Worm (Caenorhabditis elegans) whole organism, L2 larva: ENCODE measurements around the gene nspg-13.

Experiments
- C34F6.9 ChIP-seq: fragments of 150-350 bp; optimal IDR thresholded peaks from 2 replicates; lab custom pipeline; 2014; ENCODE audit warnings: missing biosample characterization, missing genetic modification characterization
- F13H6.1 ChIP-seq: sonication (generic microtip); optimal IDR thresholded peaks from 2 replicates; lab custom pipeline; 2016; ENCODE audit warnings: missing genetic modification characterization, missing compliant biosample characterization
- R02D3.7 ChIP-seq: fragments of 150-350 bp; optimal IDR thresholded peaks from 2 replicates; lab custom pipeline; 2014; ENCODE audit warnings: missing biosample characterization, missing genetic modification characterization
- Y55F3AM.14 ChIP-seq: fragments of 200-800 bp; sonication (Bioruptor generic); optimal IDR thresholded peaks from 2 replicates; lab custom pipeline; 2018; ENCODE audit warnings: mild to moderate bottlenecking, missing genetic modification characterization, missing compliant biosample characterization
- ZK546.5 ChIP-seq: sonication (generic microtip); optimal IDR thresholded peaks from 2 replicates; lab custom pipeline; 2017; ENCODE audit warnings: missing biosample characterization, missing genetic modification characterization
- alr-1 ChIP-seq: fragments of 150-350 bp; optimal IDR thresholded peaks from 2 replicates; lab custom pipeline; 2014; ENCODE audit warnings: missing biosample characterization, missing genetic modification characterization
- aly-2 ChIP-seq: fragments of 150-350 bp; optimal IDR thresholded peaks from 2 replicates; lab custom pipeline; 2014; ENCODE audit warnings: missing biosample characterization, missing genetic modification characterization
- ama-1 ChIP-seq: fragments of 150-350 bp; optimal IDR thresholded peaks from 2 replicates; lab custom pipeline; 2018; ENCODE audit warnings: inconsistent platforms
- blmp-1 ChIP-seq: sonication (generic microtip); optimal IDR thresholded peaks from 2 replicates; lab custom pipeline; 2017; ENCODE audit warnings: missing genetic modification characterization, mild to moderate bottlenecking, missing compliant biosample characterization, antibody characterized with exemption, moderate library complexity; ENCODE audit not compliant: insufficient read depth
- ceh-16 ChIP-seq: fragments of 150-350 bp; optimal IDR thresholded peaks from 2 replicates; lab custom pipeline; 2014; ENCODE audit warnings: missing biosample characterization, missing genetic modification characterization
- ceh-82 ChIP-seq: fragments of 150-350 bp; optimal IDR thresholded peaks from 2 replicates; lab custom pipeline; 2014; ENCODE audit warnings: missing biosample characterization, missing genetic modification characterization
- crh-2 ChIP-seq: sonication (generic microtip); optimal IDR thresholded peaks from 2 replicates; lab custom pipeline; 2017; ENCODE audit warnings: missing biosample characterization, missing genetic modification characterization
- dmd-4 ChIP-seq: sonication (generic microtip); optimal IDR thresholded peaks from 2 replicates; lab custom pipeline; 2017; ENCODE audit warnings: missing biosample characterization, missing genetic modification characterization
- egl-27 ChIP-seq: sonication (generic microtip); optimal IDR thresholded peaks from 3 replicates; lab custom pipeline; 2017; ENCODE audit warnings: missing biosample characterization, missing genetic modification reagents, missing genetic modification characterization
- elt-1 ChIP-seq: fragments of 150-350 bp; optimal IDR thresholded peaks from 2 replicates; lab custom pipeline; 2014; ENCODE audit warnings: missing biosample characterization, missing genetic modification characterization
- elt-3 ChIP-seq: sonication (generic microtip); optimal IDR thresholded peaks from 2 replicates; lab custom pipeline; 2017; ENCODE audit warnings: missing biosample characterization, missing genetic modification characterization
- fos-1 ChIP-seq: fragments of 150-350 bp; optimal IDR thresholded peaks from 2 replicates; lab custom pipeline; 2014; ENCODE audit warnings: missing biosample characterization, missing genetic modification characterization
- gmeb-1 ChIP-seq: fragments of 150-350 bp; optimal IDR thresholded peaks from 2 replicates; lab custom pipeline; 2014; ENCODE audit warnings: missing biosample characterization, missing genetic modification characterization
- lin-13 ChIP-seq: fragments of 150-350 bp; optimal IDR thresholded peaks from 2 replicates; lab custom pipeline; 2014; ENCODE audit warnings: missing biosample characterization, missing genetic modification reagents, missing genetic modification characterization
- lin-39 ChIP-seq: fragments of 150-350 bp; optimal IDR thresholded peaks from 2 replicates; lab custom pipeline; 2014; ENCODE audit warnings: missing biosample characterization, missing genetic modification reagents, missing genetic modification characterization
- mab-5 ChIP-seq: fragments of 150-350 bp; optimal IDR thresholded peaks from 2 replicates; lab custom pipeline; 2014; ENCODE audit warnings: missing biosample characterization, missing genetic modification characterization
- mbf-1 ChIP-seq: sonication (generic microtip); optimal IDR thresholded peaks from 2 replicates; lab custom pipeline; 2017; ENCODE audit warnings: missing biosample characterization, missing genetic modification characterization
- mdl-1 ChIP-seq, 2 experiments: fragments of 150-350 bp in 1 of 2; sonication (generic microtip) in 1 of 2; optimal IDR thresholded peaks; 2 replicates each; lab custom pipeline; 2017; ENCODE audit warnings: missing biosample characterization in 2 of 2, missing genetic modification characterization in 2 of 2
- nhr-10 ChIP-seq: sonication (generic microtip); optimal IDR thresholded peaks from 2 replicates; lab custom pipeline; 2017; ENCODE audit warnings: missing biosample characterization, missing genetic modification characterization
- nhr-11 ChIP-seq: fragments of 150-350 bp; optimal IDR thresholded peaks from 2 replicates; lab custom pipeline; 2014; ENCODE audit warnings: missing biosample characterization, missing genetic modification characterization
- nhr-12 ChIP-seq: fragments of 150-350 bp; optimal IDR thresholded peaks from 2 replicates; lab custom pipeline; 2014; ENCODE audit warnings: missing biosample characterization, missing genetic modification characterization
- nhr-129 ChIP-seq: fragments of 150-350 bp; optimal IDR thresholded peaks from 2 replicates; lab custom pipeline; 2014; ENCODE audit warnings: missing biosample characterization, missing genetic modification characterization
- nhr-21 ChIP-seq: fragments of 150-350 bp; optimal IDR thresholded peaks from 2 replicates; lab custom pipeline; 2014; ENCODE audit warnings: missing biosample characterization, missing genetic modification characterization
- nhr-23 ChIP-seq: fragments of 150-350 bp; optimal IDR thresholded peaks from 2 replicates; lab custom pipeline; 2014; ENCODE audit warnings: missing biosample characterization, missing genetic modification reagents, missing genetic modification characterization
- nhr-237 ChIP-seq: fragments of 150-350 bp; optimal IDR thresholded peaks from 2 replicates; lab custom pipeline; 2014; ENCODE audit warnings: missing biosample characterization, missing genetic modification characterization
- nhr-25 ChIP-seq: fragments of 150-350 bp; sonication (generic microtip); optimal IDR thresholded peaks from 3 replicates; lab custom pipeline; 2014; ENCODE audit warnings: missing biosample characterization, missing genetic modification characterization
- nhr-6 ChIP-seq: fragments of 150-350 bp; optimal IDR thresholded peaks from 2 replicates; lab custom pipeline; 2014; ENCODE audit warnings: missing biosample characterization, missing genetic modification characterization
- nhr-77 ChIP-seq: fragments of 150-350 bp; optimal IDR thresholded peaks from 2 replicates; lab custom pipeline; 2014; ENCODE audit warnings: missing biosample characterization, missing genetic modification characterization
- peb-1 ChIP-seq: fragments of 150-350 bp; optimal IDR thresholded peaks from 2 replicates; lab custom pipeline; 2014; ENCODE audit warnings: missing biosample characterization, missing genetic modification characterization
- sem-4 ChIP-seq: fragments of 150-350 bp; optimal IDR thresholded peaks from 2 replicates; lab custom pipeline; 2014; ENCODE audit warnings: missing biosample characterization, missing genetic modification reagents, missing genetic modification characterization
- skn-1 ChIP-seq: sonication (generic microtip); optimal IDR thresholded peaks from 2 replicates; lab custom pipeline; 2017; ENCODE audit warnings: missing biosample characterization, missing genetic modification characterization
- sma-3 ChIP-seq: sonication (generic microtip); optimal IDR thresholded peaks from 2 replicates; lab custom pipeline; 2016; ENCODE audit warnings: missing genetic modification reagents, missing genetic modification characterization, missing compliant biosample characterization
- sma-9 ChIP-seq, 2 experiments: fragments of 150-350 bp in 1 of 2; sonication (generic microtip) in 1 of 2; optimal IDR thresholded peaks; 2 replicates each; lab custom pipeline; 2014 to 2016; ENCODE audit warnings: missing genetic modification characterization in 2 of 2, mild to moderate bottlenecking in 1 of 2, missing biosample characterization in 1 of 2, missing compliant biosample characterization in 1 of 2, missing genetic modification reagents in 1 of 2, moderate library complexity in 1 of 2
- snpc-4 ChIP-seq: fragments of 150-350 bp; optimal IDR thresholded peaks from 2 replicates; lab custom pipeline; 2014; ENCODE audit warnings: missing biosample characterization, missing genetic modification characterization
- unc-39 ChIP-seq: fragments of 150-350 bp; optimal IDR thresholded peaks from 2 replicates; lab custom pipeline; 2014; ENCODE audit warnings: missing biosample characterization, missing genetic modification characterization
- unc-55 ChIP-seq: fragments of 150-350 bp; sonication (generic microtip); optimal IDR thresholded peaks from 3 replicates; lab custom pipeline; 2014; ENCODE audit warnings: missing biosample characterization, missing genetic modification reagents, missing genetic modification characterization
- unc-62 ChIP-seq: fragments of 150-350 bp; optimal IDR thresholded peaks from 2 replicates; lab custom pipeline; 2014; ENCODE audit warnings: missing biosample characterization, missing genetic modification reagents, missing genetic modification characterization
- zag-1 ChIP-seq: fragments of 150-350 bp; optimal IDR thresholded peaks from 2 replicates; lab custom pipeline; 2014; ENCODE audit warnings: missing biosample characterization, missing genetic modification characterization
- ztf-1 ChIP-seq: fragments of 200-800 bp; sonication (Bioruptor generic); conservative IDR thresholded peaks from 2 replicates; pipeline ENCODE4 v1.3.6; 2022; ENCODE audit warnings: missing genetic modification characterization, missing compliant biosample characterization
- ztf-11 ChIP-seq: sonication (generic microtip); optimal IDR thresholded peaks from 2 replicates; lab custom pipeline; 2017; ENCODE audit warnings: missing biosample characterization, missing genetic modification characterization
- ztf-4 ChIP-seq: fragments of 150-350 bp; optimal IDR thresholded peaks from 2 replicates; lab custom pipeline; 2014; ENCODE audit warnings: missing biosample characterization, missing genetic modification characterization

Gene nspg-13

DNA sequence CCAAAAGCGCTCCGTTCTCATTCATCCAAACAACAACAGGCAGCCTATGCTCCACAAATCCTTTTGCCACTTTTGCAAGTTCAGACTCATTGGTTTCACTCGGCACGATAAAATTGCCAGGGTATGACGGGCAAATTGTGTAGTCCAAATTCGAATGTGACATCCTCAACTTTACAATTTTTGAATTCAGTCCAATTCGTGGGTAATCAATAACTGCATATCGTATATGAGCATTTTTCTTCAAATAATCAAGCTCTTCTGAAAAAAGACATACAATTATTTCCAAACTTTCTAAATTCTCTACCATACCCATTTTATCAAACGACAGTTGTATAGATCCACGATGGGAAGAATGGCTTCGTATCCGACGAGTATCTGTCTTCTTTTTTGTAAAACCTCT, 16.7 kb upstream of the nspg-13 start:
- TF ChIP-seq nhr-6 (tag; lab: Kevin White, UChicago) (no peak), lin-39 (tag; lab: Kevin White, UChicago) (no peak), nhr-23 (no peak), sma-3 (GFP tag; lab: Kevin White, UChicago) (no peak), unc-55 (GFP tag; lab: Kevin White, UChicago) (no peak), F13H6.1 (tag; lab: Kevin White, UChicago) (no peak), ceh-16 (tag; lab: Kevin White, UChicago) (no peak), nhr-77 (tag; lab: Kevin White, UChicago) (no peak), ZK546.5 (no peak), unc-39 (tag; lab: Kevin White, UChicago) (no peak), fos-1 (tag; lab: Kevin White, UChicago) (no peak), aly-2 (no peak)

DNA sequence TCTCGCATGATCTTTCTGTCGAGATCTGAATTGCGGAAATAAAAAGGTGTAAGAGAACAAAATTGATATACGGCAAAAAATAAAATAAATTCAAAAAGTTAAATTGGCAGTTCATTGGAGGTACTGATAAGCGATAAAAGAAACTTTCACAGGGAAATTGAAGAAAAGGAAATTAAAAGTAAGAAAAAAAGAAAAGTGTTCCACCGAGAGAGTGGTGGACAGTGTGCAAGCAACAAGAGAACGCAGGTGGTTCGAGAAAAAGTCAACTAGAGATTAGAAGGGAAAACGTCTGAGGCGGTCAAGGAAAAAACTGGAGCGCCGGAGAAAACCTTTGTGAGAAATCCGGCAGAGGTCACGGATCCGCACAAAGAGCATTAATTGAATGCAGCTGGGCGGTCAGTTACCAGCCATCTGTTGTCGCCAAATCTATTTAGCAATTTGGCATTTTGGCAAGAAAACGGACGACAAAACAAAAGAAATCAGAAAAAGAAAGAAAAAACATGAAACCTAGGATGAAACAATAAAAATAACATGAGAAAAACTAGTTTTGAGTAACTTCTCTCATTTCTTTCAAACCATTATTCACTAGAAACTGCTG, 11.5 kb upstream of the nspg-13 start, which contains the start of gene mtm-5:
TSS of gene mtm-5 (minus strand) at position 27 of the 598 bp plus-strand sequence.
- no peak for TF ChIP-seq alr-1 (tag; lab: Kevin White, UChicago)
- TF ChIP-seq ZK546.5 = no peak
- TF ChIP-seq fos-1 (tag; lab: Kevin White, UChicago) = peak; percentile 61
- no peak for TF ChIP-seq nhr-77 (tag; lab: Kevin White, UChicago)
- TF ChIP-seq egl-27 (tag; lab: Kevin White, UChicago) = no peak
- peak; percentile 71 for TF ChIP-seq blmp-1 (tag; lab: Kevin White, UChicago)
- TF ChIP-seq unc-62 (GFP tag; lab: Kevin White, UChicago) = no peak
- no peak for TF ChIP-seq nhr-11 (tag; lab: Kevin White, UChicago)
- TF ChIP-seq sem-4 (tag; lab: Kevin White, UChicago) = no peak
- no peak for TF ChIP-seq dmd-4 (tag; lab: Kevin White, UChicago)
- no peak for TF ChIP-seq snpc-4 (tag; lab: Kevin White, UChicago)
- TF ChIP-seq gmeb-1 = no peak
- TF ChIP-seq, all 48 proteins: peak for 2

DNA sequence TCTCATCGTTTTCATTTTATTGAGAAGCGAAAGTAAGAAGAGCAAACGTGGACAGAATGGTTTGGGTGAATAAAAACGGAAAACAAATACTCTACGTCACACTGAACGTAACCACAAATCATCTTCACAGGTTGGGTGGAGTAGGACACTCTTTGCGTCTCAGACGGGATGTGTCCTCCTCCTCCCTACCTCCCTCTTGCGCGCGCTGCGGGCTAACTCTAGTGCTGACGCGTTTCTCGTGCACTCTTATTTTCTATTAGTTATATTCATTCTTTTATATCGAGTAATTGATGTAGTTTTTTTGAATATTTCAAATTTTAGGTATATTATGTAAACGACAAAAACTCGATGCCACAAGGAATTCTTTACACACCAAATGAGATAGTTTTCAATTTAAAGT, 11.0 kb upstream of the nspg-13 start, which contains the start of gene Y34B4A.7:
TSS of gene Y34B4A.7 (plus strand) at position 297 of the 400 bp plus-strand sequence.
- no peak for TF ChIP-seq elt-1
- no peak for TF ChIP-seq nhr-237 (tag; lab: Kevin White, UChicago)
- no peak for TF ChIP-seq R02D3.7 (tag; lab: Kevin White, UChicago)
- peak; percentile 52 for TF ChIP-seq gmeb-1
- no peak for TF ChIP-seq nhr-11 (tag; lab: Kevin White, UChicago)
- TF ChIP-seq nhr-10 (tag; lab: Kevin White, UChicago) = no peak
- no peak for TF ChIP-seq nhr-12 (tag; lab: Kevin White, UChicago)
- peak; percentile 67 for TF ChIP-seq sem-4 (tag; lab: Kevin White, UChicago)
- TF ChIP-seq ceh-16 (tag; lab: Kevin White, UChicago) = peak; percentile 78
- TF ChIP-seq nhr-6 (tag; lab: Kevin White, UChicago) = peak; percentile 17
- TF ChIP-seq unc-62 (GFP tag; lab: Kevin White, UChicago) = no peak
- TF ChIP-seq crh-2 (tag; lab: Kevin White, UChicago) = peak; percentile 75
- no peak for TF ChIP-seq skn-1 (tag; lab: Kevin White, UChicago)
- TF ChIP-seq alr-1 (tag; lab: Kevin White, UChicago) = no peak
- TF ChIP-seq aly-2 = no peak
- no peak for TF ChIP-seq peb-1 (tag; lab: Kevin White, UChicago)
- peak; percentile 12 for TF ChIP-seq nhr-21 (tag; lab: Kevin White, UChicago)
- TF ChIP-seq zag-1 = no peak
- TF ChIP-seq ceh-82 = no peak
- TF ChIP-seq C34F6.9 (tag; lab: Kevin White, UChicago) = peak; percentile 74
- TF ChIP-seq sma-3 (GFP tag; lab: Kevin White, UChicago) = peak; percentile 67
- TF ChIP-seq egl-27 (tag; lab: Kevin White, UChicago) = peak; percentile 1
- TF ChIP-seq unc-55 (GFP tag; lab: Kevin White, UChicago) = peak; percentile 76
- TF ChIP-seq ZK546.5 = no peak
- TF ChIP-seq nhr-25 (tag; lab: Kevin White, UChicago) = peak; percentile 72
- peak; percentile 29 for TF ChIP-seq Y55F3AM.14 (GFP tag; lab: Kevin White, UChicago)
- TF ChIP-seq mbf-1 (tag; lab: Kevin White, UChicago) = no peak
- peak; percentile 61 for TF ChIP-seq lin-13 (GFP tag; lab: Kevin White, UChicago)
- peak; percentile 67 for TF ChIP-seq fos-1 (tag; lab: Kevin White, UChicago)
- peak; percentile 40 for TF ChIP-seq nhr-129 (tag; lab: Kevin White, UChicago)
- no peak for TF ChIP-seq ztf-11 (tag; lab: Kevin White, UChicago)
- peak; percentile 82 for TF ChIP-seq F13H6.1 (tag; lab: Kevin White, UChicago)
- TF ChIP-seq snpc-4 (tag; lab: Kevin White, UChicago) = peak; percentile 7
- TF ChIP-seq lin-39 (tag; lab: Kevin White, UChicago) = no peak
- no peak for TF ChIP-seq nhr-77 (tag; lab: Kevin White, UChicago)
- no peak for TF ChIP-seq mdl-1 (tag; optimal IDR thresholded peaks at IDR 0.05; lab: Kevin White, UChicago)
- no peak for TF ChIP-seq nhr-23
- peak; percentile 73 for TF ChIP-seq mab-5
- no peak for TF ChIP-seq dmd-4 (tag; lab: Kevin White, UChicago)
- TF ChIP-seq elt-3 (tag; lab: Kevin White, UChicago) = no peak
- TF ChIP-seq ztf-1 (GFP tag; lab: Robert Waterston, UW) = no peak
- no peak for TF ChIP-seq unc-39 (tag; lab: Kevin White, UChicago)
- TF ChIP-seq sma-9 (GFP tag; optimal IDR thresholded peaks at IDR 0.05; lab: Kevin White, UChicago) = peak; percentile 81
- TF ChIP-seq sma-9 (tag; optimal IDR thresholded peaks at IDR 0.05; lab: Kevin White, UChicago) = no peak
- TF ChIP-seq ama-1 (lab: Kevin White, UChicago) = no peak
- no peak for TF ChIP-seq ztf-4
